Worm (Caenorhabditis elegans): ENCODE results near the gene max-1.

Gene max-1

ce11 chrV:13081197-13081747, 38.7 kb downstream of the max-1 start (continued):
- TF ChIP-seq athp-1 (tag; optimal IDR thresholded peaks at IDR 0.05) (no peak), lin-40 (tag; optimal IDR thresholded peaks at IDR 0.05) (peak; percentile 91), nfyb-1 (GFP tag; IDR thresholded peaks at IDR 0.05) (no peak), let-607 (tag; optimal IDR thresholded peaks at IDR 0.05) (peak in 1 of 2 experiments; percentile 78), K11D2.4 (GFP tag; IDR thresholded peaks at IDR 0.05) (peak; percentile 38; the same call in 1 of the 2 replicates), pbrm-1 (GFP tag; IDR thresholded peaks at IDR 0.05) (no peak), ceh-40 (GFP tag; IDR thresholded peaks at IDR 0.05) (no peak), F22D6.2 (tag; optimal IDR thresholded peaks at IDR 0.05) (peak; percentile 68), Y53F4B.3 (GFP tag; IDR thresholded peaks at IDR 0.05) (no peak), nhr-80 (tag; optimal IDR thresholded peaks at IDR 0.05) (peak; percentile 62), somi-1 (GFP tag; optimal IDR thresholded peaks at IDR 0.05) (peak; percentile 93), egl-44 (GFP tag; IDR thresholded peaks at IDR 0.05) (0 out of 2 replicates have a peak, but pooled peaks have one; percentile 52), T07F8.4 (tag; optimal IDR thresholded peaks at IDR 0.05) (no peak), tlf-1 (GFP tag; optimal IDR thresholded peaks at IDR 0.05) (peak; percentile 6), F39B2.1 (GFP tag; IDR thresholded peaks at IDR 0.05) (no peak), hsf-1 (GFP tag; IDR thresholded peaks at IDR 0.05) (no peak), Y53G8AR.9 (GFP tag; conservative IDR thresholded peaks at IDR 0.05) (no peak), rcor-1 (GFP tag; IDR thresholded peaks at IDR 0.05) (no peak), dpff-1 (tag; optimal IDR thresholded peaks at IDR 0.05) (no peak), madf-6 (GFP tag; IDR thresholded peaks at IDR 0.05) (no peak), egrh-3 (GFP tag; IDR thresholded peaks at IDR 0.05) (no peak), K12H6.12 (tag; optimal IDR thresholded peaks at IDR 0.05) (no peak), ztf-26 (tag; optimal IDR thresholded peaks at IDR 0.05) (peak; percentile 89)

ce11 chrV:13075432-13075831, 44.6 kb downstream of the max-1 start:
- TF ChIP-seq F57A8.1 (GFP tag; optimal IDR thresholded peaks at IDR 0.05) (no peak), Y56A3A.18 (GFP tag; IDR thresholded peaks at IDR 0.05) (no peak), chd-7 (tag; optimal IDR thresholded peaks at IDR 0.05) (no peak), rpc-1 (optimal IDR thresholded peaks at IDR 0.05) (no peak), rpc-1 (tag; optimal IDR thresholded peaks at IDR 0.05) (no peak), tlf-1 (GFP tag; optimal IDR thresholded peaks at IDR 0.05) (no peak), egl-44 (GFP tag; IDR thresholded peaks at IDR 0.05) (no peak), tbp1 (GFP tag; optimal IDR thresholded peaks at IDR 0.05) (no peak), lin-40 (tag; optimal IDR thresholded peaks at IDR 0.05) (no peak), F39B2.1 (GFP tag; IDR thresholded peaks at IDR 0.05) (no peak), lir-1 (GFP tag; conservative IDR thresholded peaks at IDR 0.05) (no peak), athp-1 (tag; optimal IDR thresholded peaks at IDR 0.05) (no peak), madf-8 (GFP tag; conservative IDR thresholded peaks at IDR 0.05) (no peak), bed-1 (GFP tag; IDR thresholded peaks at IDR 0.05) (no peak), ztf-6 (GFP tag; IDR thresholded peaks at IDR 0.05) (no peak), mcd-1 (GFP tag; IDR thresholded peaks at IDR 0.05) (no peak), attf-5 (GFP tag; optimal IDR thresholded peaks at IDR 0.05) (no peak), aptf-2 (GFP tag; conservative IDR thresholded peaks at IDR 0.05) (no peak), K12H6.12 (tag; optimal IDR thresholded peaks at IDR 0.05) (no peak)

- TF ChIP-seq somi-1 (GFP tag; optimal IDR thresholded peaks at IDR 0.05) (no peak), Y95B8A.8 (GFP tag; IDR thresholded peaks at IDR 0.05) (no peak), aptf-2 (GFP tag; conservative IDR thresholded peaks at IDR 0.05) (no peak), ztf-26 (tag; optimal IDR thresholded peaks at IDR 0.05) (no peak), K12H6.12 (tag; optimal IDR thresholded peaks at IDR 0.05) (no peak), ceh-40 (GFP tag; IDR thresholded peaks at IDR 0.05) (no peak), B0035.1 (tag; optimal IDR thresholded peaks at IDR 0.05) (no peak), nhr-120 (GFP tag; IDR thresholded peaks at IDR 0.05) (no peak), attf-5 (GFP tag; optimal IDR thresholded peaks at IDR 0.05) (no peak), F52B5.7 (tag; optimal IDR thresholded peaks at IDR 0.05) (no peak), dpl-1 (GFP tag; optimal IDR thresholded peaks at IDR 0.05) (no peak), akir-1 (GFP tag; optimal IDR thresholded peaks at IDR 0.05) (no peak), egrh-3 (GFP tag; IDR thresholded peaks at IDR 0.05) (no peak), lag-1 (GFP tag; IDR thresholded peaks at IDR 0.05) (no peak)
Observed at ce11 chrV:13074148-13074547, 45.9 kb downstream of the max-1 start.

Measured in whole organism, young adult.